Worm (Caenorhabditis elegans): Measurements from ENCODE around the gene phg-1.

DNA sequence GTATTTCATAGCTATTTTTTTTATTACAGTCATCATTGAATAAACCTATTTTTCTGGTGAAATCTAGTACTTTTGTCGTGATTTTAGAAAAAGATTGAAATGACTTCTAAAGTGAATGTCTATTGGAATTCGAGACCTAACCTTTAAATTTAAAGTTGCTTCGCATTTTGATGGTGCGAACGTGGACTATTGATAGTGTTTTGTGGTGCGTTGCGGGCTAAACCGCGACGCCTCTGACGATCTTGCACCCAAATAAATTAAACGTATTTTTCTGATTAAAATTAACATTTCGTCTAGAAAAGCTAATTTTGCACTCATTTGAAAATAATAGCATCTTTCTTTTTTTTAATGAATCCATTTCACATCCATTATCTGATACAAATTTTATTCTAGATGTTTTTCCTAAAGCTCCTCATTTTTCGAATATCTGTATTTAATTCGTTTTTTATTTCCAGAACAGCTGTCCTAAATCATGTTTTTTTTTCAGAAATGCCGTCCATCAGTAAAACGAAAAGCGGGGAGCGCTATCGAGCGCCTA is 35.0 kb downstream of the phg-1 start, which contains the start of gene wbp-11:
- no peak for TF ChIP-seq him-1 (tag; optimal IDR thresholded peaks at IDR 0.05)
- TF ChIP-seq W03F9.2 (tag; optimal IDR thresholded peaks at IDR 0.05), result no peak
- no peak for TF ChIP-seq dao-5 (tag; optimal IDR thresholded peaks at IDR 0.05)
